Fruit fly (Drosophila melanogaster) whole organism, embryonic: Measurements from ENCODE around the gene Gr5a.

Experiments
- Bdp1 ChIP-seq: fragments of 200-800 bp; sonication (Bioruptor generic); optimal IDR thresholded peaks from 3 replicates; lab custom pipeline; 2016; ENCODE audit warnings: missing biosample characterization, missing genetic modification characterization
- Bteb2 ChIP-seq: fragments of 200-800 bp; sonication (Bioruptor generic); optimal IDR thresholded peaks from 2 replicates; lab custom pipeline; 2016; ENCODE audit warnings: missing biosample characterization, missing genetic modification characterization
- CG10267 ChIP-seq: fragments of 200-800 bp; sonication (Bioruptor generic); optimal IDR thresholded peaks from 2 replicates; lab custom pipeline; 2018; ENCODE audit warnings: missing biosample characterization, mild to moderate bottlenecking, missing genetic modification characterization, moderate library complexity
- CG12942 ChIP-seq: fragments of 200-800 bp; sonication (Bioruptor generic); optimal IDR thresholded peaks from 3 replicates; lab custom pipeline; 2016; ENCODE audit warnings: missing biosample characterization, missing genetic modification characterization
- CG14050 ChIP-seq: fragments of 200-800 bp; sonication (Bioruptor generic); IDR thresholded peaks from 3 replicates; pipeline ENCODE4 v1.3.6; 2022; ENCODE audit warnings: missing biosample characterization, missing genetic modification characterization
- CG1602 ChIP-seq: fragments of 200-800 bp; sonication (Bioruptor generic); optimal IDR thresholded peaks from 3 replicates; lab custom pipeline; 2016; ENCODE audit warnings: missing biosample characterization, missing genetic modification characterization
- CG17612 ChIP-seq: fragments of 200-800 bp; sonication (Bioruptor generic); IDR thresholded peaks from 2 replicates; pipeline ENCODE4 v1.3.6; 2022; ENCODE audit warnings: missing biosample characterization, missing genetic modification characterization
- CG1832 ChIP-seq: fragments of 200-800 bp; sonication (Bioruptor generic); optimal IDR thresholded peaks from 2 replicates; lab custom pipeline; 2017; ENCODE audit warnings: missing biosample characterization, mild to moderate bottlenecking, missing genetic modification characterization, inconsistent platforms
- CG2875 ChIP-seq: fragments of 200-800 bp; sonication (Bioruptor generic); optimal IDR thresholded peaks from 2 replicates; lab custom pipeline; 2017; ENCODE audit warnings: missing biosample characterization, mild to moderate bottlenecking, missing genetic modification characterization, missing genetic modification reagents
- CG3163 ChIP-seq: fragments of 200-800 bp; sonication (Bioruptor generic); optimal IDR thresholded peaks from 3 replicates; lab custom pipeline; 2016; ENCODE audit warnings: missing biosample characterization, missing genetic modification characterization
- CG32532 ChIP-seq: fragments of 200-800 bp; sonication (Bioruptor generic); IDR thresholded peaks from 2 replicates; pipeline ENCODE4 v1.3.6; 2022; ENCODE audit warnings: missing biosample characterization, missing genetic modification characterization
- CG32767 ChIP-seq: fragments of 200-800 bp; sonication (Bioruptor generic); IDR thresholded peaks from 2 replicates; pipeline ENCODE4 v1.3.6; 2022; ENCODE audit warnings: missing biosample characterization, missing genetic modification characterization
- CG34376 ChIP-seq: fragments of 200-800 bp; sonication (Bioruptor generic); optimal IDR thresholded peaks from 2 replicates; lab custom pipeline; 2018; ENCODE audit warnings: missing biosample characterization, mild to moderate bottlenecking, missing genetic modification characterization
- CG3838 ChIP-seq: fragments of 200-800 bp; sonication (Bioruptor generic); optimal IDR thresholded peaks from 3 replicates; lab custom pipeline; 2016; ENCODE audit warnings: missing biosample characterization, missing genetic modification characterization
- CG4730 ChIP-seq: fragments of 200-800 bp; sonication (Bioruptor generic); IDR thresholded peaks from 2 replicates; pipeline ENCODE4 v1.3.6; 2022; ENCODE audit warnings: missing biosample characterization, missing genetic modification characterization
- CG6254 ChIP-seq: fragments of 200-800 bp; sonication (Bioruptor generic); optimal IDR thresholded peaks from 3 replicates; lab custom pipeline; 2017; ENCODE audit warnings: mild to moderate bottlenecking, missing biosample characterization, missing genetic modification reagents, missing genetic modification characterization
- CG6272 ChIP-seq: fragments of 200-800 bp; sonication (Bioruptor generic); IDR thresholded peaks from 2 replicates; pipeline ENCODE4 v1.3.6; 2022; ENCODE audit warnings: missing biosample characterization, missing genetic modification characterization
- CG6854 ChIP-seq: fragments of 200-800 bp; sonication (Bioruptor generic); optimal IDR thresholded peaks from 3 replicates; lab custom pipeline; 2017; ENCODE audit warnings: missing biosample characterization, mild to moderate bottlenecking, missing genetic modification characterization
- Dip3 ChIP-seq: fragments of 200-800 bp; sonication (Bioruptor generic); optimal IDR thresholded peaks from 3 replicates; lab custom pipeline; 2016; ENCODE audit warnings: missing biosample characterization, missing genetic modification characterization
- Drgx ChIP-seq: fragments of 200-800 bp; sonication (Bioruptor generic); IDR thresholded peaks from 2 replicates; pipeline ENCODE4 v1.3.6; 2022; ENCODE audit warnings: missing biosample characterization, missing genetic modification characterization
- Gug ChIP-seq: fragments of 200-800 bp; sonication (Bioruptor generic); IDR thresholded peaks from 4 replicates; pipeline ENCODE4 v1.3.6; 2022; ENCODE audit warnings: missing biosample characterization, missing genetic modification characterization
- H15 ChIP-seq: fragments of 200-800 bp; sonication (Bioruptor generic); IDR thresholded peaks from 3 replicates; pipeline ENCODE4 v1.3.6; 2022; ENCODE audit warnings: missing biosample characterization, missing genetic modification characterization
- H2.0 ChIP-seq: fragments of 200-800 bp; sonication (Bioruptor generic); IDR thresholded peaks from 2 replicates; pipeline ENCODE4 v1.3.6; 2022; ENCODE audit warnings: missing biosample characterization, missing genetic modification characterization
- HHEX ChIP-seq: fragments of 200-800 bp; sonication (Bioruptor generic); optimal IDR thresholded peaks from 3 replicates; lab custom pipeline; 2017; ENCODE audit warnings: missing biosample characterization, mild to moderate bottlenecking, missing genetic modification characterization, missing genetic modification reagents
- Hmx ChIP-seq: fragments of 200-800 bp; sonication (Bioruptor generic); optimal IDR thresholded peaks from 2 replicates; lab custom pipeline; 2016; ENCODE audit warnings: missing biosample characterization, missing genetic modification characterization
- Jarid2 ChIP-seq: fragments of 200-800 bp; sonication (Bioruptor generic); optimal IDR thresholded peaks from 3 replicates; lab custom pipeline; 2017; ENCODE audit warnings: mild to moderate bottlenecking, missing biosample characterization, missing genetic modification reagents, missing genetic modification characterization
- MBD-R2 ChIP-seq: fragments of 200-800 bp; sonication (Bioruptor generic); IDR thresholded peaks from 2 replicates; pipeline ENCODE4 v1.3.6; 2022; ENCODE audit warnings: missing biosample characterization, missing genetic modification characterization
- Max ChIP-seq: fragments of 200-800 bp; sonication (Bioruptor generic); optimal IDR thresholded peaks from 2 replicates; lab custom pipeline; 2016; ENCODE audit warnings: missing biosample characterization, mild to moderate bottlenecking, missing genetic modification characterization
- NFAT ChIP-seq: fragments of 200-800 bp; sonication (Bioruptor generic); IDR thresholded peaks from 2 replicates; pipeline ENCODE4 v1.3.6; 2022; ENCODE audit warnings: missing biosample characterization, missing genetic modification characterization
- Pdp1 ChIP-seq, 2 experiments: fragments of 200-800 bp; sonication (Bioruptor generic); optimal IDR thresholded peaks; 3 replicates each; lab custom pipeline; 2016; ENCODE audit warnings: missing biosample characterization in 2 of 2, missing genetic modification characterization in 2 of 2, mild to moderate bottlenecking in 1 of 2, moderate library complexity in 1 of 2
- Ptx1 ChIP-seq: fragments of 200-800 bp; sonication (Bioruptor generic); IDR thresholded peaks from 2 replicates; pipeline ENCODE4 v1.3.6; 2022; ENCODE audit warnings: missing biosample characterization, missing genetic modification characterization
- Ssrp ChIP-seq: fragments of 200-800 bp; sonication (Bioruptor generic); optimal IDR thresholded peaks from 2 replicates; lab custom pipeline; 2018; ENCODE audit warnings: missing biosample characterization, mild to moderate bottlenecking, missing genetic modification characterization, moderate library complexity
- ab ChIP-seq: fragments of 200-800 bp; sonication (Bioruptor generic); optimal IDR thresholded peaks from 2 replicates; lab custom pipeline; 2016; ENCODE audit warnings: missing biosample characterization, missing genetic modification characterization
- bsh ChIP-seq, 2 experiments: fragments of 200-800 bp; sonication (Bioruptor generic); optimal IDR thresholded peaks; 2 replicates each; lab custom pipeline; 2017 to 2018; ENCODE audit warnings: mild to moderate bottlenecking in 2 of 2, missing biosample characterization in 2 of 2, missing genetic modification characterization in 2 of 2, moderate library complexity in 1 of 2
- disco-r ChIP-seq: fragments of 200-800 bp; sonication (Bioruptor generic); optimal IDR thresholded peaks from 2 replicates; lab custom pipeline; 2016; ENCODE audit warnings: missing biosample characterization, missing genetic modification characterization
- fd102C ChIP-seq: fragments of 200-800 bp; sonication (Bioruptor generic); optimal IDR thresholded peaks from 2 replicates; lab custom pipeline; 2018; ENCODE audit warnings: missing biosample characterization, mild to moderate bottlenecking, missing genetic modification characterization, moderate library complexity
- gcm2 ChIP-seq: fragments of 200-800 bp; sonication (Bioruptor generic); optimal IDR thresholded peaks from 2 replicates; lab custom pipeline; 2016; ENCODE audit warnings: missing biosample characterization, missing genetic modification characterization
- gfzf ChIP-seq: fragments of 200-800 bp; sonication (Bioruptor generic); optimal IDR thresholded peaks from 2 replicates; lab custom pipeline; 2016; ENCODE audit warnings: missing biosample characterization, mild to moderate bottlenecking, missing genetic modification characterization, moderate library complexity
- hb ChIP-seq: fragments of 200-800 bp; sonication (Bioruptor generic); IDR thresholded peaks from 3 replicates; pipeline ENCODE4 v1.3.6; 2022; ENCODE audit warnings: missing biosample characterization, missing genetic modification characterization; ENCODE audit not compliant: partially characterized antibody
- knrl ChIP-seq: fragments of 200-800 bp; sonication (Bioruptor generic); IDR thresholded peaks from 3 replicates; pipeline ENCODE4 v1.3.6; 2022; ENCODE audit warnings: missing biosample characterization, missing genetic modification characterization; ENCODE audit not compliant: partially characterized antibody
- lbe ChIP-seq: fragments of 200-800 bp; sonication (Bioruptor generic); optimal IDR thresholded peaks from 2 replicates; lab custom pipeline; 2016; ENCODE audit warnings: missing biosample characterization, mild to moderate bottlenecking, missing genetic modification characterization
- onecut ChIP-seq: fragments of 200-800 bp; sonication (Bioruptor generic); IDR thresholded peaks from 2 replicates; pipeline ENCODE4 v1.3.6; 2022; ENCODE audit warnings: missing biosample characterization, missing genetic modification characterization
- schlank ChIP-seq: fragments of 200-800 bp; sonication (Bioruptor generic); optimal IDR thresholded peaks from 2 replicates; lab custom pipeline; 2018; ENCODE audit warnings: missing biosample characterization, mild to moderate bottlenecking, missing genetic modification characterization
- sim ChIP-seq: fragments of 200-800 bp; sonication (Bioruptor generic); IDR thresholded peaks from 2 replicates; pipeline ENCODE4 v1.3.6; 2022; ENCODE audit warnings: missing biosample characterization, missing genetic modification characterization
- slou ChIP-seq: fragments of 200-800 bp; sonication (Bioruptor generic); optimal IDR thresholded peaks from 3 replicates; lab custom pipeline; 2016; ENCODE audit warnings: missing biosample characterization, missing genetic modification characterization
- trem ChIP-seq: fragments of 200-800 bp; optimal IDR thresholded peaks from 3 replicates; lab custom pipeline; 2019; ENCODE audit warnings: missing biosample characterization, mild to moderate bottlenecking, missing genetic modification characterization, moderate library complexity
- vnd ChIP-seq: fragments of 200-800 bp; sonication (Bioruptor generic); IDR thresholded peaks from 3 replicates; pipeline ENCODE4 v1.3.6; 2022; ENCODE audit warnings: missing biosample characterization, missing genetic modification characterization; ENCODE audit not compliant: partially characterized antibody
- vvl ChIP-seq: fragments of 200-800 bp; sonication (Bioruptor generic); IDR thresholded peaks from 2 replicates; pipeline ENCODE4 v1.3.6; 2022; ENCODE audit warnings: missing biosample characterization, missing genetic modification characterization
- z ChIP-seq: fragments of 200-800 bp; sonication (Bioruptor generic); IDR thresholded peaks from 3 replicates; pipeline ENCODE4 v1.3.6; 2022; ENCODE audit warnings: missing biosample characterization, missing genetic modification characterization

The Gr5a gene

DNA sequence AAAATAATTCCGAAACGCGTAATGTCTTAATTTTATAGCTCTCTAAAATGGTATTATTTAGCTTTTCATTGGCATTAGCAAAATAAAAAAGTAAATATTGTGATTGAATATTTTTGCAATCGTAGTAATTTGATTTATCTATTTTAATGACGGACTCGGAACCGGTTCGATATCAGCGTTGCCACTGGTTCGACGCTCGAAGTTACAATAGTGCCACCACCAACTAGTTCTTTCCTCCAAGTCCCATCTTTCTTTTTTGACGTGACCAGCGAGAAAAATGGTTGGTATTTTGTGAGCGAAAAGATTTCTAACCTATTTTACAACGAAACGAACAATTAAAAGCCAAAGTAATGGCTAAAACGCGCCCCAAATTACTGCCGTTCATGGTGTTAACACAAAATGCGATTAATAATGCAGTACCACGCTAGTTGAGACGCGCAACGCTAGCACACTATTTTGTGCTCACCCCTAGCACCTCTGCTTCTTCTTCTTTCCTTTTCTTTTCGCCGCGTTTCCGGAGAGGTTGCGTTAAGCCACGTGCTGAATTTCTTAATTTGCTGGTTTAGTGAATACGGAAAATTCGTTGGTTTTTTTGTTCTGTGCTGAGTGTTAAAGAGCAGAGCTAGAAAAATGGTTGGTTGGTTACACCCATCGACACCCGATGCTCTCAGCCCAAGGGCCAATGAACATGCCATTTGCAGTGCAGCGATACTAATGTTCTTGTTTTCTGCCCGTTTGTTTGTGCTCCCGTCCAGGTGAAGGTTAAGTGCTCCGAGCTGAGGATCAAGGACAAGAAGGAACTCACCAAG is 8.0 kb upstream of the Gr5a start, which contains the start of gene RpL35 (continued):
- TF ChIP-seq gfzf (GFP tag; lab: Kevin White, UChicago): peak; percentile 59
- TF ChIP-seq CG1832: no peak
- TF ChIP-seq Hmx (GFP tag; lab: Kevin White, UChicago): no peak
- no peak for TF ChIP-seq slou
- TF ChIP-seq Bdp1 (GFP tag; lab: Kevin White, UChicago): no peak
- no peak for TF ChIP-seq CG4730 (GFP tag; lab: Robert Waterston, UW)
- no peak for TF ChIP-seq z (GFP tag; lab: Robert Waterston, UW)
- TF ChIP-seq CG32767 (GFP tag; lab: Robert Waterston, UW): no peak
- peak; percentile 24 for TF ChIP-seq Jarid2 (GFP tag; lab: Kevin White, UChicago)
- TF ChIP-seq disco-r: no peak
- TF ChIP-seq CG1602 (GFP tag; lab: Kevin White, UChicago): no peak
- TF ChIP-seq CG6854 (GFP tag; lab: Kevin White, UChicago): peak; percentile 52
- TF ChIP-seq CG2875 (GFP tag; lab: Kevin White, UChicago): peak; percentile 26
- TF ChIP-seq CG17612 (GFP tag; lab: Robert Waterston, UW): no peak
- TF ChIP-seq CG10267: peak; percentile 42
- peak; percentile 23 for TF ChIP-seq Bteb2 (GFP tag; lab: Kevin White, UChicago)
- TF ChIP-seq vnd (GFP tag; lab: Robert Waterston, UW): peak; percentile 38; the same call in 1 of the 3 replicates
- peak; percentile 58 for TF ChIP-seq schlank (tag; lab: Kevin White, UChicago)
- no peak for TF ChIP-seq CG3838 (GFP tag; lab: Kevin White, UChicago)
- TF ChIP-seq vvl (GFP tag; lab: Robert Waterston, UW): peak; percentile 51; the same call in 1 of the 2 replicates
- TF ChIP-seq MBD-R2 (GFP tag; lab: Robert Waterston, UW): no peak
- no peak for TF ChIP-seq fd102C (GFP tag; lab: Kevin White, UChicago)
- peak; percentile 29; the same call in 1 of the 2 replicates for TF ChIP-seq Ptx1
- peak; percentile 70 for TF ChIP-seq CG34376 (GFP tag; lab: Kevin White, UChicago)
- no peak for TF ChIP-seq CG12942 (GFP tag; lab: Kevin White, UChicago)
- peak; percentile 81 for TF ChIP-seq Max (GFP tag; lab: Kevin White, UChicago)
- TF ChIP-seq Ssrp: no peak
- TF ChIP-seq H15: no peak
- peak; percentile 19; the same call in 1 of the 4 replicates for TF ChIP-seq Gug (GFP tag; lab: Robert Waterston, UW)
- TF ChIP-seq onecut: no peak
- TF ChIP-seq NFAT (GFP tag; lab: Robert Waterston, UW): no peak
- no peak for TF ChIP-seq CG14050 (GFP tag; lab: Robert Waterston, UW)
- TF ChIP-seq trem: no peak
- TF ChIP-seq knrl (GFP tag; lab: Robert Waterston, UW): peak; percentile 65
- no peak for TF ChIP-seq lbe (GFP tag; lab: Kevin White, UChicago)
- no peak for TF ChIP-seq Drgx (GFP tag; lab: Robert Waterston, UW)
- TF ChIP-seq CG3163 (GFP tag; lab: Kevin White, UChicago): peak; percentile 31
- peak; percentile 26 for TF ChIP-seq gcm2
- no peak for TF ChIP-seq H2.0 (GFP tag; lab: Robert Waterston, UW)
- peak; percentile 65 for TF ChIP-seq HHEX (GFP tag; lab: Kevin White, UChicago)
- TF ChIP-seq CG6272 (GFP tag; lab: Robert Waterston, UW): no peak
- no peak for TF ChIP-seq hb (GFP tag; lab: Robert Waterston, UW)
- TF ChIP-seq CG32532 (GFP tag; lab: Robert Waterston, UW): peak; percentile 52; the same call in 1 of the 2 replicates
- peak; percentile 33 for TF ChIP-seq Dip3
- no peak for TF ChIP-seq ab (GFP tag; lab: Kevin White, UChicago)
- TF ChIP-seq CG6254 (GFP tag; lab: Kevin White, UChicago): peak; percentile 35
- TF ChIP-seq sim (GFP tag; lab: Robert Waterston, UW): 0 out of 2 replicates have a peak, but pooled peaks have one; percentile 17
- peak; percentile 24 to 36 for TF ChIP-seq Pdp1 (GFP tag; optimal IDR thresholded peaks at IDR 0.05; lab: Kevin White, UChicago)
- TF ChIP-seq bsh (GFP tag; optimal IDR thresholded peaks at IDR 0.05; lab: Kevin White, UChicago): peak in 1 of 2 experiments; percentile 26
